Worm (Caenorhabditis elegans) whole organism, L4 larva: ENCODE data around the gene R09E12.9.

ENCODE experiments used
- ama-1 ChIP-seq: fragments of 150-350 bp; optimal IDR thresholded peaks from 2 replicates; lab custom pipeline; 2014; ENCODE audit warnings: inconsistent platforms, mixed read lengths
- duxl-1 ChIP-seq: sonication (generic microtip); optimal IDR thresholded peaks from 2 replicates; lab custom pipeline; 2016; ENCODE audit warnings: mild to moderate bottlenecking, missing genetic modification characterization, moderate library complexity, missing compliant biosample characterization; ENCODE audit not compliant: poor library complexity
- fos-1 ChIP-seq: fragments of 150-350 bp; optimal IDR thresholded peaks from 2 replicates; lab custom pipeline; 2014; ENCODE audit warnings: missing biosample characterization, missing genetic modification characterization
- lir-3 ChIP-seq: sonication (generic microtip); optimal IDR thresholded peaks from 2 replicates; lab custom pipeline; 2016; ENCODE audit warnings: mild to moderate bottlenecking, missing genetic modification characterization, missing compliant biosample characterization
- madf-9 ChIP-seq: fragments of 200-800 bp; sonication (Bioruptor generic); conservative IDR thresholded peaks from 2 replicates; pipeline ENCODE4 v1.3.6; 2022; ENCODE audit warnings: missing genetic modification reagents, missing genetic modification characterization, missing compliant biosample characterization
- nhr-28 ChIP-seq: fragments of 150-350 bp; optimal IDR thresholded peaks from 2 replicates; lab custom pipeline; 2014; ENCODE audit warnings: missing biosample characterization, missing genetic modification characterization
- snpc-4 ChIP-seq: fragments of 150-350 bp; optimal IDR thresholded peaks from 2 replicates; lab custom pipeline; 2014; ENCODE audit warnings: missing biosample characterization, missing genetic modification characterization
- unc-39 ChIP-seq: sonication (generic microtip); optimal IDR thresholded peaks from 2 replicates; lab custom pipeline; 2017; ENCODE audit warnings: missing biosample characterization, missing genetic modification characterization

ce11 chrV:730216-730615 is 47.2 kb upstream of the R09E12.9 start:
- peak; percentile 80 for TF ChIP-seq duxl-1 (tag; lab: Kevin White, UChicago)
- TF ChIP-seq snpc-4 (tag; lab: Kevin White, UChicago) = no peak
- peak; percentile 64 for TF ChIP-seq ama-1 (lab: Kevin White, UChicago)
- TF ChIP-seq fos-1 (tag; lab: Kevin White, UChicago) = no peak
- no peak for TF ChIP-seq lir-3
- no peak for TF ChIP-seq unc-39 (tag; lab: Kevin White, UChicago)
- no peak for TF ChIP-seq madf-9
- peak; percentile 19 for TF ChIP-seq nhr-28 (tag; lab: Kevin White, UChicago)
